Worm (Caenorhabditis elegans): Measurements from ENCODE around the gene abu-9.

- TF ChIP-seq tbx-11 (GFP tag; IDR thresholded peaks at IDR 0.05) (no peak), ama-1 (optimal IDR thresholded peaks at IDR 0.05) (no peak), scrt-1 (GFP tag; IDR thresholded peaks at IDR 0.05) (no peak), flt-1 (GFP tag; IDR thresholded peaks at IDR 0.05) (no peak), tra-4 (tag; optimal IDR thresholded peaks at IDR 0.05) (no peak), sea-1 (GFP tag; conservative IDR thresholded peaks at IDR 0.05) (no peak)
Observed at ce11 chrX:8340393-8340792, 18.5 kb downstream of the abu-9 start, which contains the start of gene F55E10.2.

Measured in whole organism, early embryonic.